Fruit fly (Drosophila melanogaster) whole organism, embryonic: Measurements from ENCODE around the gene CG4949.

Source experiments
- CG10462 ChIP-seq: fragments of 200-800 bp; sonication (Bioruptor generic); optimal IDR thresholded peaks from 2 replicates; lab custom pipeline; 2016; ENCODE audit warnings: missing biosample characterization, missing genetic modification characterization
- CG13296 ChIP-seq: fragments of 200-800 bp; sonication (Bioruptor generic); optimal IDR thresholded peaks from 3 replicates; lab custom pipeline; 2018; ENCODE audit warnings: missing biosample characterization, mild to moderate bottlenecking, missing genetic modification characterization
- CG1832 ChIP-seq: fragments of 200-800 bp; sonication (Bioruptor generic); optimal IDR thresholded peaks from 2 replicates; lab custom pipeline; 2017; ENCODE audit warnings: missing biosample characterization, mild to moderate bottlenecking, missing genetic modification characterization, inconsistent platforms
- CG2875 ChIP-seq: fragments of 200-800 bp; sonication (Bioruptor generic); optimal IDR thresholded peaks from 2 replicates; lab custom pipeline; 2017; ENCODE audit warnings: missing biosample characterization, mild to moderate bottlenecking, missing genetic modification characterization, missing genetic modification reagents
- H2.0 ChIP-seq: fragments of 200-800 bp; sonication (Bioruptor generic); IDR thresholded peaks from 2 replicates; pipeline ENCODE4 v1.3.6; 2022; ENCODE audit warnings: missing biosample characterization, missing genetic modification characterization
- br ChIP-seq: fragments of >200 bp; optimal IDR thresholded peaks from 2 replicates; lab custom pipeline; 2017
- hbn ChIP-seq: fragments of 200-800 bp; sonication (Bioruptor generic); IDR thresholded peaks from 2 replicates; pipeline ENCODE4 v1.3.6; 2022; ENCODE audit warnings: missing biosample characterization, missing genetic modification characterization; ENCODE audit not compliant: partially characterized antibody
- jigr1 ChIP-seq: fragments of 200-800 bp; sonication (Bioruptor generic); IDR thresholded peaks from 3 replicates; pipeline ENCODE4 v1.3.6; 2022; ENCODE audit warnings: missing biosample characterization, missing genetic modification characterization
- lov ChIP-seq, 2 experiments: fragments of 200-800 bp in 1 of 2; fragments of >200 bp in 1 of 2; sonication (Bioruptor generic) in 1 of 2; IDR thresholded peaks in 1 of 2; optimal IDR thresholded peaks in 1 of 2; 2 replicates in 1 of 2; 3 replicates in 1 of 2; pipeline versions ENCODE4 v1.3.6 to Lab custom; 2017 to 2022; ENCODE audit warnings: missing biosample characterization in 1 of 2, missing genetic modification characterization in 1 of 2
- peb ChIP-seq: fragments of 200-800 bp; sonication (Bioruptor generic); IDR thresholded peaks from 2 replicates; pipeline ENCODE4 v1.3.6; 2022; ENCODE audit warnings: missing biosample characterization, missing genetic modification characterization
- psq ChIP-seq: fragments of 200-800 bp; sonication (Bioruptor generic); optimal IDR thresholded peaks from 2 replicates; lab custom pipeline; 2017; ENCODE audit warnings: missing biosample characterization, missing genetic modification characterization

DNA sequence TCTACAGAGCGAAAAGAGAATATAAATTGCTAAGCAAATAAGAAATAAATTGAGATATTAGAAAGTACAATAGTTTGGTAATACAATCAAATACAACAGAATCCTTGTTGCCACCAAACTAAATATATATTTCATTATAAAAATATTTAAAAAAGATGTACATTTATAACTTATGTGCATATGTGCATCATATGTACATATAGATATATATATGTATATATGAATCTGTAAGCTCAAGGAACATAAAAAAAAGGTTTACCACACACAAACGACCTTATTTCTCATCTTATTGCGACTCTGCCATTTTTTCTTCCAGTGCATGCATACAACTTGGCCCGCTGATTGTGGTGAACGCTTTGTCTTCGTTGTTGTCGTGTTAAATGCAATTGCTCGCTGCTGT is 34.7 kb downstream of the CG4949 start:
- TF ChIP-seq lov (optimal IDR thresholded peaks at IDR 0.05; lab: Kevin White, UChicago) (no peak), lov (GFP tag; IDR thresholded peaks at IDR 0.05; lab: Robert Waterston, UW) (no peak), hbn (GFP tag; lab: Robert Waterston, UW) (no peak), CG2875 (no peak), br (lab: Kevin White, UChicago) (no peak), psq (no peak), CG1832 (GFP tag; lab: Kevin White, UChicago) (no peak), jigr1 (no peak), CG13296 (GFP tag; lab: Kevin White, UChicago) (no peak), peb (GFP tag; lab: Robert Waterston, UW) (no peak), H2.0 (no peak), CG10462 (GFP tag; lab: Kevin White, UChicago) (no peak)
